Worm (Caenorhabditis elegans) whole organism, L4/young adult: ENCODE measurements around the gene saeg-1.

ENCODE experiments used
- W03F9.2 ChIP-seq: fragments of 150-350 bp; optimal IDR thresholded peaks from 2 replicates; lab custom pipeline; 2014; ENCODE audit warnings: missing biosample characterization, missing genetic modification characterization
- dao-5 ChIP-seq: sonication (generic microtip); optimal IDR thresholded peaks from 2 replicates; lab custom pipeline; 2016; ENCODE audit warnings: missing genotype, missing genetic modification characterization, moderate library complexity, missing compliant biosample characterization
- him-1 ChIP-seq: sonication (generic microtip); optimal IDR thresholded peaks from 2 replicates; lab custom pipeline; 2016; ENCODE audit warnings: missing genotype, missing genetic modification reagents, missing genetic modification characterization, missing compliant biosample characterization

- TF ChIP-seq him-1 (tag; lab: Kevin White, UChicago), result no peak
- TF ChIP-seq dao-5 (tag; lab: Kevin White, UChicago), result no peak
- no peak for TF ChIP-seq W03F9.2 (tag; lab: Kevin White, UChicago)
Measured at ce11 chrV:10811763-10812162, 53.7 kb downstream of the saeg-1 start, which contains the start of gene C29A12.22.
